Worm (Caenorhabditis elegans): ENCODE measurements around the gene ctsa-4.1.

DNA sequence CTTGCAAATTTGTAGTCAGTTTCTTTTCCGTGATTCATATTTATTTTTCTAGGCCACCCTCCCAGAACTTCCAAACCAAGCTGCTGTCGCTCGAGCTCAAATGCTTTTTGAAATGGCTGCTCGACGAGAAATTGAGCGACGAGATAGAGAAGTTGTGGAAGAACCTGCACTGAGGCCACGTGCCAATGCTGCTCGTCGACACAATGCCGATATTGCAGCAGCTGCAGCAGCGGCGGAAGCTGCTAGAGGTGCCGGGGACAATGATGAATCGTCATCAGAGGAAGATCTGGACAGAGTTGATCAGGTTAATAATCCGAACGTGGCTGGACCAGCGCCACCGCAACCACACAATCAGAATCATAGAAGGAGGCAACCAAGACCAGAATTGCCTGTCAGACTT is 6.6 kb downstream of the ctsa-4.1 start:
- no peak for TF ChIP-seq flt-1 (GFP tag; IDR thresholded peaks at IDR 0.05)
- no peak for TF ChIP-seq sea-1 (GFP tag; conservative IDR thresholded peaks at IDR 0.05)
- no peak for TF ChIP-seq ama-1 (optimal IDR thresholded peaks at IDR 0.05)
- TF ChIP-seq ceh-36 (tag; optimal IDR thresholded peaks at IDR 0.05) = no peak
- no peak for TF ChIP-seq tbx-37 (GFP tag; conservative IDR thresholded peaks at IDR 0.05)
- no peak for TF ChIP-seq tra-4 (tag; optimal IDR thresholded peaks at IDR 0.05)
- TF ChIP-seq hmbx-1 (tag; optimal IDR thresholded peaks at IDR 0.05) = no peak
- TF ChIP-seq tbx-11 (GFP tag; IDR thresholded peaks at IDR 0.05) = no peak
- TF ChIP-seq hmg-4 (GFP tag; optimal IDR thresholded peaks at IDR 0.05) = no peak
- TF ChIP-seq pes-1 (GFP tag; IDR thresholded peaks at IDR 0.05) = no peak
- no peak for TF ChIP-seq F13C5.2 (tag; optimal IDR thresholded peaks at IDR 0.05)
- no peak for TF ChIP-seq scrt-1 (GFP tag; IDR thresholded peaks at IDR 0.05)
- TF ChIP-seq B0310.2 (tag; optimal IDR thresholded peaks at IDR 0.05) = no peak
